Fruit fly (Drosophila melanogaster): ENCODE results near the gene CG12170.

Gene CG12170

dm6 chr3R:5648569-5649476 lies 11.8 kb downstream of the CG12170 start, which contains the start of the genes MTA1-like and Sec23:
MTA1-like (minus strand) TSS chr3R:5648738.
Sec23 (plus strand) TSS chr3R:5649065.
- TF ChIP-seq CG8119 (GFP tag; IDR thresholded peaks at IDR 0.05), result no peak
- no peak for TF ChIP-seq Blimp-1 (GFP tag; optimal IDR thresholded peaks at IDR 0.05)
- TF ChIP-seq Eip75B (GFP tag; optimal IDR thresholded peaks at IDR 0.05), result no peak
- TF ChIP-seq Ets21C (GFP tag; optimal IDR thresholded peaks at IDR 0.05), result peak; percentile 62
- peak; percentile 50 for TF ChIP-seq CG34406 (GFP tag; optimal IDR thresholded peaks at IDR 0.05)
- peak; percentile 44 for TF ChIP-seq pdm3 (GFP tag; optimal IDR thresholded peaks at IDR 0.05)
- no peak for TF ChIP-seq CG7368 (GFP tag; optimal IDR thresholded peaks at IDR 0.05)
- peak; percentile 58 for TF ChIP-seq CG6792 (GFP tag; optimal IDR thresholded peaks at IDR 0.05)
- no peak for TF ChIP-seq Hr38 (GFP tag; optimal IDR thresholded peaks at IDR 0.05)
- TF ChIP-seq Sox14 (GFP tag; optimal IDR thresholded peaks at IDR 0.05), result no peak
- peak; percentile 11; the same call in 1 of the 2 replicates for TF ChIP-seq Gug (GFP tag; IDR thresholded peaks at IDR 0.05)
- TF ChIP-seq CG6163 (GFP tag; IDR thresholded peaks at IDR 0.05), result peak; percentile 31; the same call in 1 of the 3 replicates
- peak; percentile 77 for TF ChIP-seq CG10631 (GFP tag; optimal IDR thresholded peaks at IDR 0.05)
- TF ChIP-seq salr (GFP tag; optimal IDR thresholded peaks at IDR 0.05), result peak; percentile 35 to 59
- peak; percentile 88 for TF ChIP-seq svp (GFP tag)
- peak; percentile 58 for TF ChIP-seq lz (GFP tag; optimal IDR thresholded peaks at IDR 0.05)
- TF ChIP-seq cyc (GFP tag; optimal IDR thresholded peaks at IDR 0.05), result peak; percentile 51
- TF ChIP-seq CG11294 (GFP tag; IDR thresholded peaks at IDR 0.05), result 0 out of 2 replicates have a peak, but pooled peaks have one; percentile 11
- TF ChIP-seq fd85E (GFP tag; optimal IDR thresholded peaks at IDR 0.05), result no peak
- TF ChIP-seq fd59A (GFP tag; optimal IDR thresholded peaks at IDR 0.05), result peak; percentile 18
- TF ChIP-seq CG8319 (GFP tag; optimal IDR thresholded peaks at IDR 0.05), result peak; percentile 34
- no peak for TF ChIP-seq CG6276 (GFP tag; optimal IDR thresholded peaks at IDR 0.05)
- no peak for TF ChIP-seq CG16779 (tag; optimal IDR thresholded peaks at IDR 0.05)
- peak; percentile 80 for TF ChIP-seq acj6 (GFP tag; optimal IDR thresholded peaks at IDR 0.05)
- TF ChIP-seq dac (GFP tag; optimal IDR thresholded peaks at IDR 0.05), result no peak
- TF ChIP-seq Sox15 (GFP tag; optimal IDR thresholded peaks at IDR 0.05), result peak; percentile 43
- no peak for TF ChIP-seq Eip93F (GFP tag; optimal IDR thresholded peaks at IDR 0.05)
- TF ChIP-seq CG3919 (GFP tag; optimal IDR thresholded peaks at IDR 0.05), result peak; percentile 49
- peak; percentile 28 for TF ChIP-seq vri (GFP tag; optimal IDR thresholded peaks at IDR 0.05)
- TF ChIP-seq Hr39 (GFP tag; optimal IDR thresholded peaks at IDR 0.05), result peak; percentile 68
- TF ChIP-seq spab (GFP tag; optimal IDR thresholded peaks at IDR 0.05), result no peak
- 0 out of 3 replicates have a peak, but pooled peaks have one; percentile 38 for TF ChIP-seq eg (GFP tag; IDR thresholded peaks at IDR 0.05)
- peak; percentile 48 for TF ChIP-seq dsx (GFP tag; optimal IDR thresholded peaks at IDR 0.05; ENCODE audit: poor library complexity, severe bottlenecking)
- no peak for TF ChIP-seq CG4318 (GFP tag; optimal IDR thresholded peaks at IDR 0.05)
- TF ChIP-seq esn (GFP tag; optimal IDR thresholded peaks at IDR 0.05), result peak; percentile 73
- peak; percentile 57 for TF ChIP-seq Eip78C (GFP tag)
- peak; percentile 58 for TF ChIP-seq Sox102F (GFP tag; optimal IDR thresholded peaks at IDR 0.05)
- TF ChIP-seq CG31627 (GFP tag; optimal IDR thresholded peaks at IDR 0.05), result peak; percentile 65
- TF ChIP-seq Lpt (GFP tag; optimal IDR thresholded peaks at IDR 0.05), result peak; percentile 4
- TF ChIP-seq CG1621 (tag; optimal IDR thresholded peaks at IDR 0.05), result no peak
- TF ChIP-seq topi (GFP tag; optimal IDR thresholded peaks at IDR 0.05), result peak; percentile 40
- peak; percentile 54 for TF ChIP-seq CG3032 (tag; optimal IDR thresholded peaks at IDR 0.05)
- no peak for TF ChIP-seq CG6808 (GFP tag; optimal IDR thresholded peaks at IDR 0.05)
- TF ChIP-seq Smox (GFP tag; optimal IDR thresholded peaks at IDR 0.05), result peak; percentile 45
- TF ChIP-seq OdsH (GFP tag; optimal IDR thresholded peaks at IDR 0.05), result peak; percentile 76
- TF ChIP-seq ss (GFP tag; optimal IDR thresholded peaks at IDR 0.05), result peak; percentile 21 to 28
- TF ChIP-seq CG11762 (GFP tag; optimal IDR thresholded peaks at IDR 0.05; ENCODE audit: insufficient read depth), result peak; percentile 29
- TF ChIP-seq CG8632 (GFP tag; optimal IDR thresholded peaks at IDR 0.05), result peak; percentile 61
- peak; percentile 21 for TF ChIP-seq CG10669 (GFP tag; optimal IDR thresholded peaks at IDR 0.05)
- peak; percentile 66 for TF ChIP-seq CG32006 (GFP tag; optimal IDR thresholded peaks at IDR 0.05)

All from whole organism, prepupa.